Fruit fly (Drosophila melanogaster) whole organism, embryonic: ENCODE data around the gene CG33107.
A peak's percentile ranks its signal among the peaks of the same experiment; 100 is the strongest.

Source experiments
- Aef1 ChIP-seq: fragments of 200-800 bp; sonication (Bioruptor generic); IDR thresholded peaks from 3 replicates; pipeline ENCODE4 v1.3.6; 2022; ENCODE audit warnings: missing biosample characterization, missing genetic modification characterization
- Awh ChIP-seq: fragments of 200-800 bp; sonication (Bioruptor generic); IDR thresholded peaks from 2 replicates; pipeline ENCODE4, ENCODE4 v1.3.6; 2022; ENCODE audit warnings: missing biosample characterization, missing genetic modification characterization
- CG10321 ChIP-seq: fragments of 200-800 bp; sonication (Bioruptor generic); IDR thresholded peaks from 2 replicates; pipeline ENCODE4 v1.3.6; 2022; ENCODE audit warnings: missing biosample characterization, missing genetic modification characterization
- CG11093 ChIP-seq: fragments of 200-800 bp; sonication (Bioruptor generic); IDR thresholded peaks from 3 replicates; pipeline ENCODE4 v1.3.6; 2022; ENCODE audit warnings: missing biosample characterization, missing genetic modification characterization
- CG12299 ChIP-seq: fragments of 200-800 bp; sonication (Bioruptor generic); optimal IDR thresholded peaks from 2 replicates; lab custom pipeline; 2018; ENCODE audit warnings: missing biosample characterization, mild to moderate bottlenecking, missing genetic modification characterization
- CG12769 ChIP-seq: fragments of 200-800 bp; sonication (Bioruptor generic); optimal IDR thresholded peaks from 2 replicates; lab custom pipeline; 2019; ENCODE audit warnings: missing biosample characterization, mild to moderate bottlenecking, missing genetic modification characterization, moderate library complexity
- CG13775 ChIP-seq: fragments of 200-800 bp; sonication (Bioruptor generic); optimal IDR thresholded peaks from 3 replicates; lab custom pipeline; 2017; ENCODE audit warnings: missing biosample characterization, mild to moderate bottlenecking, missing genetic modification characterization
- CG14014 ChIP-seq: fragments of 200-800 bp; sonication (Bioruptor generic); IDR thresholded peaks from 2 replicates; pipeline ENCODE4 v1.3.6; 2022; ENCODE audit warnings: missing biosample characterization, missing genetic modification characterization
- CG15269 ChIP-seq: fragments of 200-800 bp; sonication (Bioruptor generic); optimal IDR thresholded peaks from 2 replicates; lab custom pipeline; 2018; ENCODE audit warnings: missing biosample characterization, mild to moderate bottlenecking, missing genetic modification characterization, moderate library complexity
- CG17328 ChIP-seq: fragments of 200-800 bp; sonication (Bioruptor generic); IDR thresholded peaks from 2 replicates; pipeline ENCODE4 v1.3.6; 2022; ENCODE audit warnings: missing biosample characterization, missing genetic modification characterization
- CG18262 ChIP-seq: fragments of 200-800 bp; optimal IDR thresholded peaks from 3 replicates; lab custom pipeline; 2019; ENCODE audit warnings: missing biosample characterization, mild to moderate bottlenecking, missing genetic modification characterization, moderate library complexity
- CG2678 ChIP-seq: fragments of 200-800 bp; sonication (Bioruptor generic); optimal IDR thresholded peaks from 3 replicates; lab custom pipeline; 2019; ENCODE audit warnings: missing biosample characterization, mild to moderate bottlenecking, missing genetic modification characterization, moderate library complexity
- CG3065 ChIP-seq: fragments of 200-800 bp; sonication (Bioruptor generic); optimal IDR thresholded peaks from 2 replicates; lab custom pipeline; 2016; ENCODE audit warnings: missing biosample characterization, missing genetic modification characterization
- CG3163 ChIP-seq: fragments of 200-800 bp; sonication (Bioruptor generic); optimal IDR thresholded peaks from 3 replicates; lab custom pipeline; 2016; ENCODE audit warnings: missing biosample characterization, missing genetic modification characterization
- CG6175 ChIP-seq: fragments of 200-800 bp; sonication (Bioruptor generic); IDR thresholded peaks from 3 replicates; pipeline ENCODE4 v1.3.6; 2022; ENCODE audit warnings: missing biosample characterization, missing genetic modification characterization
- CG9727 ChIP-seq: fragments of 200-800 bp; sonication (Bioruptor generic); optimal IDR thresholded peaks from 3 replicates; lab custom pipeline; 2017; ENCODE audit warnings: missing biosample characterization, mild to moderate bottlenecking, missing genetic modification characterization
- CG9797 ChIP-seq: fragments of 200-800 bp; sonication (Bioruptor generic); optimal IDR thresholded peaks from 3 replicates; lab custom pipeline; 2018; ENCODE audit warnings: missing biosample characterization, mild to moderate bottlenecking, missing genetic modification characterization
- CG9817 ChIP-seq: fragments of 200-800 bp; sonication (Bioruptor generic); optimal IDR thresholded peaks from 2 replicates; lab custom pipeline; 2018; ENCODE audit warnings: missing biosample characterization, mild to moderate bottlenecking, missing genetic modification characterization, moderate library complexity
- Deaf1 ChIP-seq: fragments of 200-800 bp; optimal IDR thresholded peaks from 3 replicates; lab custom pipeline; 2019; ENCODE audit warnings: missing biosample characterization, mild to moderate bottlenecking, missing genetic modification characterization, moderate library complexity
- Dp ChIP-seq: fragments of 200-800 bp; sonication (Bioruptor generic); optimal IDR thresholded peaks from 2 replicates; lab custom pipeline; 2018; ENCODE audit warnings: missing biosample characterization, mild to moderate bottlenecking, missing genetic modification characterization, moderate library complexity
- Eip74EF ChIP-seq, 2 experiments: fragments of 200-800 bp in 1 of 2; fragments of >200 bp in 1 of 2; sonication (Bioruptor generic) in 1 of 2; optimal IDR thresholded peaks; 2 replicates each; lab custom pipeline; 2017 to 2019; ENCODE audit warnings: missing biosample characterization in 2 of 2, missing genetic modification characterization in 2 of 2, mild to moderate bottlenecking in 1 of 2, moderate library complexity in 1 of 2
- Fer1 ChIP-seq: fragments of 200-800 bp; sonication (Bioruptor generic); optimal IDR thresholded peaks from 2 replicates; lab custom pipeline; 2017; ENCODE audit warnings: missing biosample characterization, mild to moderate bottlenecking, missing genetic modification characterization
- Gug ChIP-seq: fragments of 200-800 bp; sonication (Bioruptor generic); IDR thresholded peaks from 4 replicates; pipeline ENCODE4 v1.3.6; 2022; ENCODE audit warnings: missing biosample characterization, missing genetic modification characterization
- Hr51 ChIP-seq, 2 experiments: fragments of 200-800 bp; sonication (Bioruptor generic); optimal IDR thresholded peaks; 2 replicates in 1 of 2; 3 replicates in 1 of 2; lab custom pipeline; 2016 to 2018; ENCODE audit warnings: missing biosample characterization in 2 of 2, missing genetic modification characterization in 2 of 2, mild to moderate bottlenecking in 1 of 2, moderate library complexity in 1 of 2
- Meics ChIP-seq: fragments of 200-800 bp; sonication (Bioruptor generic); optimal IDR thresholded peaks from 2 replicates; lab custom pipeline; 2017; ENCODE audit warnings: missing biosample characterization, mild to moderate bottlenecking, missing genetic modification characterization
- Mes4 ChIP-seq: fragments of 200-800 bp; sonication (Bioruptor generic); optimal IDR thresholded peaks from 2 replicates; lab custom pipeline; 2016; ENCODE audit warnings: missing biosample characterization, missing genetic modification characterization
- Myb ChIP-seq: fragments of 200-800 bp; sonication (Bioruptor generic); optimal IDR thresholded peaks from 2 replicates; lab custom pipeline; 2016; ENCODE audit warnings: missing biosample characterization, missing genetic modification characterization
- Nf-YA ChIP-seq: fragments of 200-800 bp; sonication (Bioruptor generic); IDR thresholded peaks from 2 replicates; pipeline ENCODE4 v1.3.6; 2022; ENCODE audit warnings: missing biosample characterization, missing genetic modification characterization
- Rfx ChIP-seq: fragments of 200-800 bp; sonication (Bioruptor generic); IDR thresholded peaks from 2 replicates; pipeline ENCODE4 v1.3.6; 2022; ENCODE audit warnings: missing biosample characterization, missing genetic modification characterization
- Sox102F ChIP-seq: fragments of 200-800 bp; sonication (Bioruptor generic); optimal IDR thresholded peaks from 2 replicates; lab custom pipeline; 2018; ENCODE audit warnings: missing biosample characterization, mild to moderate bottlenecking, missing genetic modification characterization, moderate library complexity
- cad ChIP-seq: fragments of >200 bp; optimal IDR thresholded peaks from 2 replicates; lab custom pipeline; 2017; ENCODE audit warnings: missing biosample characterization, missing genetic modification characterization
- chinmo ChIP-seq: fragments of 200-800 bp; sonication (Bioruptor generic); IDR thresholded peaks from 4 replicates; pipeline ENCODE4 v1.3.6; 2022; ENCODE audit warnings: missing biosample characterization, missing genetic modification characterization; ENCODE audit not compliant: partially characterized antibody
- cwo ChIP-seq: fragments of 200-800 bp; sonication (Bioruptor generic); optimal IDR thresholded peaks from 3 replicates; lab custom pipeline; 2017; ENCODE audit warnings: missing biosample characterization, missing genetic modification characterization, mild to moderate bottlenecking, moderate library complexity, missing genetic modification reagents
- danr ChIP-seq: fragments of 200-800 bp; sonication (Bioruptor generic); IDR thresholded peaks from 2 replicates; pipeline ENCODE4 v1.3.6; 2022; ENCODE audit warnings: missing biosample characterization, missing genetic modification characterization
- esg ChIP-seq: fragments of 200-800 bp; sonication (Bioruptor generic); conservative IDR thresholded peaks from 2 replicates; pipeline ENCODE4 v1.3.6; 2022; ENCODE audit warnings: missing biosample characterization, missing genetic modification characterization
- hkb ChIP-seq, 2 experiments: fragments of 200-800 bp in 1 of 2; fragments of >200 bp in 1 of 2; sonication (Bioruptor generic) in 1 of 2; IDR thresholded peaks in 1 of 2; optimal IDR thresholded peaks in 1 of 2; 2 replicates each; pipeline versions ENCODE4 v1.3.6 to Lab custom; 2017 to 2022; ENCODE audit warnings: missing biosample characterization in 1 of 2, missing genetic modification characterization in 1 of 2
- ind ChIP-seq: fragments of 200-800 bp; sonication (Bioruptor generic); optimal IDR thresholded peaks from 3 replicates; lab custom pipeline; 2016; ENCODE audit warnings: missing biosample characterization, missing genetic modification characterization
- lmd ChIP-seq: fragments of 200-800 bp; sonication (Bioruptor generic); IDR thresholded peaks from 2 replicates; pipeline ENCODE4 v1.3.6; 2022; ENCODE audit warnings: missing biosample characterization, missing genetic modification characterization
- peb ChIP-seq: fragments of 200-800 bp; sonication (Bioruptor generic); IDR thresholded peaks from 2 replicates; pipeline ENCODE4 v1.3.6; 2022; ENCODE audit warnings: missing biosample characterization, missing genetic modification characterization
- pfk ChIP-seq: fragments of 200-800 bp; sonication (Bioruptor generic); optimal IDR thresholded peaks from 2 replicates; lab custom pipeline; 2018; ENCODE audit warnings: missing biosample characterization, mild to moderate bottlenecking, missing genetic modification characterization, moderate library complexity
- prd ChIP-seq, 3 experiments: fragments of >200 bp in 2 of 3; fragments of 200-800 bp in 1 of 3; sonication (Bioruptor generic) in 1 of 3; optimal IDR thresholded peaks in 2 of 3; IDR thresholded peaks in 1 of 3; 2 replicates in 2 of 3; 3 replicates in 1 of 3; pipeline versions ENCODE4 v1.3.6 to Lab custom; 2017 to 2022; ENCODE audit warnings: missing biosample characterization in 1 of 3, missing genetic modification characterization in 1 of 3
- sd ChIP-seq: fragments of 200-800 bp; sonication (Bioruptor generic); optimal IDR thresholded peaks from 3 replicates; lab custom pipeline; 2018; ENCODE audit warnings: missing biosample characterization, mild to moderate bottlenecking, missing genetic modification characterization, moderate library complexity
- so ChIP-seq: fragments of 200-800 bp; sonication (Bioruptor generic); IDR thresholded peaks from 3 replicates; pipeline ENCODE4 v1.3.6; 2022; ENCODE audit warnings: missing biosample characterization, missing genetic modification characterization
- sob ChIP-seq: fragments of 200-800 bp; sonication (Bioruptor generic); IDR thresholded peaks from 2 replicates; pipeline ENCODE4 v1.3.6; 2022; ENCODE audit warnings: missing biosample characterization, missing genetic modification characterization
- tio ChIP-seq: fragments of 200-800 bp; sonication (Bioruptor generic); optimal IDR thresholded peaks from 2 replicates; lab custom pipeline; 2017; ENCODE audit warnings: missing biosample characterization, missing genetic modification characterization, inconsistent platforms
- wek ChIP-seq: fragments of 200-800 bp; sonication (Bioruptor generic); optimal IDR thresholded peaks from 3 replicates; lab custom pipeline; 2018; ENCODE audit warnings: missing biosample characterization, mild to moderate bottlenecking, missing genetic modification characterization, moderate library complexity

CG33107 gene

DNA sequence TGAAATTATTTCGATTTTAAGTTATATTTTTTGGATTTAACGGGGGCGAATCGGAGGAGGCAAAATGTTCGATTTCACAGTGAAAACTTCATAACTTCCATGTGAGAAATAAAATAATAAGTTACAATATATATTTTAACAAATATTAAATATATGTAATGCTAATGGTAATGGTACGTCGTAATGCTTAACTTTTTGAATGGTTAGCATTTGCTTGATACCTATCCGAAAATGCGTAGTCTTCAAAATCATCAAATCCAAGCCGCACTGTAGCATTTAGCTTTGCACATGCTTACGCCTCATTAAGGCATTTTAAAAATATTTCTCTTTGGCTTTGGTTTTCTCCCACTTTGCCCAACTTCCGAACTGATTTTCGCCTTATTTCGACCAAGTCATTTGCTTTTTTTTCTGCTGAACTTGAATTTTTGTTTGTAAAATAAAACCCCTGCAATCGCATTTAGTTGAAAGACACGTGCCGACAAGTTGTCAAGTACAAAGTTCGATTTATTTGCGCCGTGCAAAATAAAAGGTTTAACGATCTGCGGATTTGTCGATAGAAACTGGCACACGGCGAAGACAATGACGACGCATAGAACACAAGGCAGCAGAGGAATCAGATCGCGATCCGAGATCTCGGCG, 41.6 kb downstream of the CG33107 start (continued):
- TF ChIP-seq hkb (optimal IDR thresholded peaks at IDR 0.05; lab: Kevin White, UChicago) (no peak), hkb (GFP tag; IDR thresholded peaks at IDR 0.05; lab: Robert Waterston, UW) (peak; percentile 20; the same call in 1 of the 2 replicates), cad (GFP tag; lab: Kevin White, UChicago) (no peak), Rfx (GFP tag; lab: Robert Waterston, UW) (peak; percentile 14; the same call in 1 of the 2 replicates), CG3163 (GFP tag; lab: Kevin White, UChicago) (no peak), Aef1 (GFP tag; lab: Robert Waterston, UW) (0 out of 3 replicates have a peak, but pooled peaks have one; percentile 17), Nf-YA (no peak), CG15269 (tag; lab: Kevin White, UChicago) (peak; percentile 58), lmd (peak; percentile 36; the same call in 1 of the 2 replicates), ind (GFP tag; lab: Kevin White, UChicago) (peak; percentile 22), danr (GFP tag; lab: Robert Waterston, UW) (no peak), CG10321 (GFP tag; lab: Robert Waterston, UW) (no peak), CG2678 (tag; lab: Kevin White, UChicago) (peak; percentile 39), pfk (GFP tag; lab: Kevin White, UChicago) (no peak), CG13775 (no peak), peb (GFP tag; lab: Robert Waterston, UW) (no peak), esg (GFP tag; lab: Robert Waterston, UW) (0 out of 2 replicates have a peak, but pooled peaks have one; percentile 20), CG11093 (GFP tag; lab: Robert Waterston, UW) (no peak), Fer1 (GFP tag; lab: Kevin White, UChicago) (peak; percentile 5), CG9797 (no peak), Dp (no peak), CG9817 (tag; lab: Kevin White, UChicago) (no peak), CG17328 (GFP tag; lab: Robert Waterston, UW) (peak; percentile 34; the same call in 1 of the 2 replicates), CG3065 (GFP tag; lab: Kevin White, UChicago) (no peak), Sox102F (peak; percentile 63), CG9727 (GFP tag; lab: Kevin White, UChicago) (no peak), Awh (peak; percentile 29; the same call in 1 of the 2 replicates), prd (optimal IDR thresholded peaks at IDR 0.05; lab: Kevin White, UChicago) (no peak), prd (GFP tag; IDR thresholded peaks at IDR 0.05; lab: Robert Waterston, UW) (peak; percentile 49; the same call in 1 of the 3 replicates), Meics (peak; percentile 22), Hr51 (GFP tag; optimal IDR thresholded peaks at IDR 0.05; lab: Kevin White, UChicago) (peak in 1 of 2 experiments; percentile 46), Myb (GFP tag; lab: Kevin White, UChicago) (no peak)

dm6 chr3R:22540686-22541085, 43.8 kb downstream of the CG33107 start:
- TF ChIP-seq CG12299 (tag; lab: Kevin White, UChicago), result no peak
- TF ChIP-seq Eip74EF (GFP tag; optimal IDR thresholded peaks at IDR 0.05; lab: Kevin White, UChicago), result peak in 1 of 2 experiments; percentile 62
- peak; percentile 56 for TF ChIP-seq sd (tag; lab: Kevin White, UChicago)
- TF ChIP-seq chinmo (GFP tag; lab: Robert Waterston, UW), result 0 out of 4 replicates have a peak, but pooled peaks have one; percentile 85
- peak; percentile 62 for TF ChIP-seq CG12769 (tag; lab: Kevin White, UChicago)

dm6 chr3R:22539762-22540161, 44.8 kb downstream of the CG33107 start, which contains the start of gene CG5326:
CG5326 (minus strand) TSS chr3R:22539919.
- TF ChIP-seq CG14014, result peak; percentile 32; the same call in 1 of the 2 replicates
- TF ChIP-seq so (GFP tag; lab: Robert Waterston, UW), result peak; percentile 24; the same call in 1 of the 3 replicates
- peak; percentile 63; the same call in 2 of the 4 replicates for TF ChIP-seq chinmo (GFP tag; lab: Robert Waterston, UW)
- TF ChIP-seq CG18262 (tag; lab: Kevin White, UChicago), result no peak
- TF ChIP-seq Mes4 (GFP tag; lab: Kevin White, UChicago), result no peak
- TF ChIP-seq wek, result no peak
- no peak for TF ChIP-seq tio (GFP tag; lab: Kevin White, UChicago)
- TF ChIP-seq CG6175 (GFP tag; lab: Robert Waterston, UW), result 0 out of 3 replicates have a peak, but pooled peaks have one; percentile 24
- TF ChIP-seq Gug (GFP tag; lab: Robert Waterston, UW), result no peak
- peak; percentile 23; the same call in 1 of the 2 replicates for TF ChIP-seq sob (GFP tag; lab: Robert Waterston, UW)
- TF ChIP-seq cwo (GFP tag; lab: Kevin White, UChicago), result no peak
- peak; percentile 91 for TF ChIP-seq Deaf1 (tag; lab: Kevin White, UChicago)
